Worm (Caenorhabditis elegans) whole organism, L4 larva: ENCODE data around the gene F48E8.3.

Experiments
- F10B5.3 ChIP-seq: sonication (generic microtip); optimal IDR thresholded peaks from 2 replicates; lab custom pipeline; 2016; ENCODE audit warnings: mild to moderate bottlenecking, missing genetic modification characterization, missing compliant biosample characterization
- Y48G9A.11 ChIP-seq: fragments of 200-800 bp; sonication (Bioruptor generic); IDR thresholded peaks from 2 replicates; pipeline ENCODE4 v1.3.6; 2022; ENCODE audit warnings: missing genetic modification reagents, missing genetic modification characterization, missing compliant biosample characterization
- Y75B8A.6 ChIP-seq: fragments of 200-800 bp; sonication (Bioruptor generic); IDR thresholded peaks from 2 replicates; pipeline ENCODE4 v1.3.6; 2022; ENCODE audit warnings: missing genetic modification reagents, missing genetic modification characterization, missing compliant biosample characterization
- ZK546.5 ChIP-seq, 2 experiments: sonication (generic microtip); optimal IDR thresholded peaks; 2 replicates each; lab custom pipeline; 2017; ENCODE audit warnings: missing biosample characterization in 2 of 2, missing genetic modification characterization in 2 of 2
- aha-1 ChIP-seq: fragments of 150-350 bp; peaks from one replicate; lab custom pipeline; 2014; ENCODE audit warnings: missing biosample characterization, missing genetic modification characterization
- aly-2 ChIP-seq: sonication (generic microtip); optimal IDR thresholded peaks from 2 replicates; lab custom pipeline; 2018; ENCODE audit warnings: missing biosample characterization, missing genetic modification characterization
- ama-1 ChIP-seq: fragments of 150-350 bp; optimal IDR thresholded peaks from 2 replicates; lab custom pipeline; 2014; ENCODE audit warnings: inconsistent platforms, mixed read lengths
- arid-1 ChIP-seq: fragments of 200-800 bp; sonication (Bioruptor generic); conservative IDR thresholded peaks from 2 replicates; pipeline ENCODE4 v1.3.6; 2022; ENCODE audit warnings: missing genetic modification reagents, missing genetic modification characterization, missing compliant biosample characterization
- ceh-28 ChIP-seq: fragments of 150-350 bp; optimal IDR thresholded peaks from 2 replicates; lab custom pipeline; 2014; ENCODE audit warnings: missing biosample characterization, missing genetic modification reagents, missing genetic modification characterization
- ceh-44 ChIP-seq: fragments of 200-800 bp; sonication (Bioruptor generic); IDR thresholded peaks from 2 replicates; pipeline ENCODE4 v1.3.6; 2022; ENCODE audit warnings: missing genetic modification reagents, missing genetic modification characterization, missing compliant biosample characterization
- ces-1 ChIP-seq: fragments of 150-350 bp; sonication (generic microtip); optimal IDR thresholded peaks from 4 replicates; lab custom pipeline; 2014; ENCODE audit warnings: missing biosample characterization, missing genetic modification reagents, missing genetic modification characterization
- cey-2 ChIP-seq: sonication (generic microtip); optimal IDR thresholded peaks from 3 replicates; lab custom pipeline; 2017; ENCODE audit warnings: missing genetic modification characterization, mild to moderate bottlenecking, missing compliant biosample characterization, antibody characterized with exemption, borderline replicate concordance; ENCODE audit not compliant: insufficient read depth
- daf-16 ChIP-seq, 3 experiments: sonication (generic microtip); optimal IDR thresholded peaks; 2 replicates each; lab custom pipeline; 2016 to 2017; ENCODE audit warnings: missing genetic modification characterization in 3 of 3, missing genetic modification reagents in 3 of 3, mild to moderate bottlenecking in 2 of 3, missing compliant biosample characterization in 2 of 3, missing biosample characterization in 1 of 3, moderate library complexity in 1 of 3
- daf-19 ChIP-seq: fragments of 200-800 bp; sonication (Bioruptor generic); conservative IDR thresholded peaks from 2 replicates; pipeline ENCODE4 v1.3.6; 2022; ENCODE audit warnings: missing genetic modification characterization, missing compliant biosample characterization
- dpl-1 ChIP-seq: fragments of 150-350 bp; optimal IDR thresholded peaks from 2 replicates; lab custom pipeline; 2014; ENCODE audit warnings: missing biosample characterization, missing genetic modification reagents, missing genetic modification characterization
- duxl-1 ChIP-seq: sonication (generic microtip); optimal IDR thresholded peaks from 2 replicates; lab custom pipeline; 2016; ENCODE audit warnings: mild to moderate bottlenecking, missing genetic modification characterization, moderate library complexity, missing compliant biosample characterization; ENCODE audit not compliant: poor library complexity
- egl-43 ChIP-seq: fragments of 200-800 bp; sonication (Bioruptor generic); IDR thresholded peaks from 2 replicates; pipeline ENCODE4 v1.3.6; 2022; ENCODE audit warnings: missing genetic modification reagents, missing genetic modification characterization, missing compliant biosample characterization
- fkh-10 ChIP-seq: fragments of 150-350 bp; optimal IDR thresholded peaks from 2 replicates; lab custom pipeline; 2014; ENCODE audit warnings: missing biosample characterization, missing genetic modification reagents, missing genetic modification characterization
- lim-7 ChIP-seq: fragments of 200-800 bp; sonication (Bioruptor generic); IDR thresholded peaks from 2 replicates; pipeline ENCODE4 v1.3.6; 2022; ENCODE audit warnings: missing genetic modification characterization, missing compliant biosample characterization
- lin-1 ChIP-seq: fragments of 200-800 bp; sonication (Bioruptor generic); IDR thresholded peaks from 2 replicates; pipeline ENCODE4 v1.3.6; 2022; ENCODE audit warnings: missing genetic modification reagents, missing genetic modification characterization, missing compliant biosample characterization
- lin-29 ChIP-seq: fragments of 200-800 bp; sonication (Bioruptor generic); IDR thresholded peaks from 2 replicates; pipeline ENCODE4 v1.3.6; 2022; ENCODE audit warnings: missing genetic modification reagents, missing genetic modification characterization, missing compliant biosample characterization
- madf-5 ChIP-seq, 2 experiments: fragments of 200-800 bp; sonication (Bioruptor generic); IDR thresholded peaks; 2 replicates each; pipeline ENCODE4 v1.3.6; 2022; ENCODE audit warnings: missing compliant biosample characterization in 2 of 2, missing genetic modification characterization in 2 of 2
- mep-1 ChIP-seq: fragments of 150-350 bp; sonication (generic microtip); optimal IDR thresholded peaks from 3 replicates; lab custom pipeline; 2014; ENCODE audit warnings: missing biosample characterization, missing genetic modification characterization
- mxl-2 ChIP-seq: fragments of 200-800 bp; sonication (Bioruptor generic); conservative IDR thresholded peaks from 2 replicates; pipeline ENCODE4 v1.3.6; 2022; ENCODE audit warnings: missing genetic modification reagents, missing genetic modification characterization, missing compliant biosample characterization
- nhr-28 ChIP-seq: fragments of 150-350 bp; optimal IDR thresholded peaks from 2 replicates; lab custom pipeline; 2014; ENCODE audit warnings: missing biosample characterization, missing genetic modification characterization
- nhr-41 ChIP-seq: fragments of 200-800 bp; sonication (Bioruptor generic); IDR thresholded peaks from 2 replicates; pipeline ENCODE4 v1.3.6; 2022; ENCODE audit warnings: missing genetic modification reagents, missing genetic modification characterization, missing compliant biosample characterization
- nhr-6 ChIP-seq: fragments of 150-350 bp; optimal IDR thresholded peaks from 2 replicates; lab custom pipeline; 2014; ENCODE audit warnings: missing biosample characterization, missing genetic modification characterization
- nhr-76 ChIP-seq: fragments of 150-350 bp; optimal IDR thresholded peaks from 2 replicates; lab custom pipeline; 2014; ENCODE audit warnings: missing biosample characterization, missing genetic modification characterization
- nhr-77 ChIP-seq: fragments of 150-350 bp; optimal IDR thresholded peaks from 2 replicates; lab custom pipeline; 2014; ENCODE audit warnings: missing biosample characterization, missing genetic modification characterization
- pha-4 ChIP-seq, 2 experiments: fragments of 150-350 bp in 1 of 2; fragments of 200-800 bp in 1 of 2; sonication (Bioruptor generic) in 1 of 2; IDR thresholded peaks in 1 of 2; optimal IDR thresholded peaks in 1 of 2; 2 replicates each; pipeline versions ENCODE4 v1.3.6 to Lab custom; 2014 to 2022; ENCODE audit warnings: missing genetic modification characterization in 2 of 2, missing genetic modification reagents in 2 of 2, missing biosample characterization in 1 of 2, missing compliant biosample characterization in 1 of 2
- php-3 ChIP-seq: fragments of 200-800 bp; sonication (Bioruptor generic); IDR thresholded peaks from 2 replicates; pipeline ENCODE4 v1.3.6; 2022; ENCODE audit warnings: missing genetic modification reagents, missing genetic modification characterization, missing compliant biosample characterization
- pqm-1 ChIP-seq: sonication (generic microtip); optimal IDR thresholded peaks from 2 replicates; lab custom pipeline; 2017; ENCODE audit warnings: missing biosample characterization, missing genetic modification characterization
- set-16 ChIP-seq: fragments of 200-800 bp; sonication (Bioruptor generic); IDR thresholded peaks from 2 replicates; pipeline ENCODE4 v1.3.6; 2022; ENCODE audit warnings: missing genetic modification reagents, missing genetic modification characterization, missing compliant biosample characterization
- snpc-1.2 ChIP-seq: fragments of 200-800 bp; sonication (Bioruptor generic); IDR thresholded peaks from 2 replicates; pipeline ENCODE4 v1.3.6; 2022; ENCODE audit warnings: missing genetic modification reagents, missing genetic modification characterization, missing compliant biosample characterization
- tra-1 ChIP-seq: fragments of 200-800 bp; sonication (Bioruptor generic); IDR thresholded peaks from 2 replicates; pipeline ENCODE4 v1.3.6; 2022; ENCODE audit warnings: missing genetic modification reagents, missing genetic modification characterization, missing compliant biosample characterization
- unc-130 ChIP-seq: sonication (generic microtip); optimal IDR thresholded peaks from 2 replicates; lab custom pipeline; 2016; ENCODE audit warnings: missing genetic modification reagents, missing genetic modification characterization, missing compliant biosample characterization
- unc-62 ChIP-seq, 3 experiments: fragments of 150-350 bp in 1 of 3; sonication (generic microtip); optimal IDR thresholded peaks in 2 of 3; peaks in 1 of 3; 1 replicate in 1 of 3; 2 replicates in 2 of 3; lab custom pipeline; 2014 to 2017; ENCODE audit warnings: missing biosample characterization in 3 of 3, missing genetic modification characterization in 3 of 3, missing genetic modification reagents in 3 of 3, missing genotype in 1 of 3
- zag-1 ChIP-seq: fragments of 150-350 bp; optimal IDR thresholded peaks from 2 replicates; lab custom pipeline; 2014; ENCODE audit warnings: missing biosample characterization, missing genetic modification characterization
- zfp-3 ChIP-seq: fragments of 200-800 bp; sonication (Bioruptor generic); conservative IDR thresholded peaks from 2 replicates; pipeline ENCODE4 v1.3.6; 2022; ENCODE audit warnings: missing genetic modification reagents, missing genetic modification characterization, missing compliant biosample characterization
- zip-2 ChIP-seq: fragments of 150-350 bp; optimal IDR thresholded peaks from 2 replicates; lab custom pipeline; 2014; ENCODE audit warnings: missing biosample characterization, missing genetic modification characterization
- ztf-11 ChIP-seq: fragments of 150-350 bp; optimal IDR thresholded peaks from 2 replicates; lab custom pipeline; 2014; ENCODE audit warnings: missing biosample characterization, missing genetic modification characterization

Gene F48E8.3

DNA sequence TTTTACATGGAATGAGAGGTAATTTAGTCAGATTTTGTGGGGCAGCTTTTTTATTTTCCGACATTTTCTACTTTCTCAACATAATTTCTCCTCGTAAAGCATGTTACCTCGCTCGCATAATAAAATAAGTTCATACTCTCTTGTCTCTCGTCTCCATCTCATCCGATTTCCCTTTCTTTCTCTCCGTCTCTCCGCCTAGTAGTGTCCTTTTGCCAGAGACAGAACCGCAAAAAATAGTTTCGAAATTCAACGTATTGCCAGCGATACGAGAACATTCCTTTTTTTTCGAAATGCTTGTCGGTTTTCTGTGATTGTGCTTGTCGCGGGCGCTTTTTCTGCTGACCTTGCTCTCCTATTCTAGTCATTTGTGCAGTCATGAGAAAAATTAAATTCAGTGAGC lies 43.0 kb downstream of the F48E8.3 start (continued):
- no peak for TF ChIP-seq daf-16 (GFP tag; optimal IDR thresholded peaks at IDR 0.05; lab: Kevin White, UChicago)
- peak; percentile 34 for TF ChIP-seq daf-16 (tag; optimal IDR thresholded peaks at IDR 0.05; lab: Kevin White, UChicago)
- peak; percentile 20 for TF ChIP-seq mep-1 (tag; lab: Kevin White, UChicago)
- peak; percentile 43 for TF ChIP-seq ces-1 (GFP tag; lab: Kevin White, UChicago)
- TF ChIP-seq nhr-6 (tag; lab: Kevin White, UChicago) = peak; percentile 35
- TF ChIP-seq, all 104 proteins: peak for 27

DNA sequence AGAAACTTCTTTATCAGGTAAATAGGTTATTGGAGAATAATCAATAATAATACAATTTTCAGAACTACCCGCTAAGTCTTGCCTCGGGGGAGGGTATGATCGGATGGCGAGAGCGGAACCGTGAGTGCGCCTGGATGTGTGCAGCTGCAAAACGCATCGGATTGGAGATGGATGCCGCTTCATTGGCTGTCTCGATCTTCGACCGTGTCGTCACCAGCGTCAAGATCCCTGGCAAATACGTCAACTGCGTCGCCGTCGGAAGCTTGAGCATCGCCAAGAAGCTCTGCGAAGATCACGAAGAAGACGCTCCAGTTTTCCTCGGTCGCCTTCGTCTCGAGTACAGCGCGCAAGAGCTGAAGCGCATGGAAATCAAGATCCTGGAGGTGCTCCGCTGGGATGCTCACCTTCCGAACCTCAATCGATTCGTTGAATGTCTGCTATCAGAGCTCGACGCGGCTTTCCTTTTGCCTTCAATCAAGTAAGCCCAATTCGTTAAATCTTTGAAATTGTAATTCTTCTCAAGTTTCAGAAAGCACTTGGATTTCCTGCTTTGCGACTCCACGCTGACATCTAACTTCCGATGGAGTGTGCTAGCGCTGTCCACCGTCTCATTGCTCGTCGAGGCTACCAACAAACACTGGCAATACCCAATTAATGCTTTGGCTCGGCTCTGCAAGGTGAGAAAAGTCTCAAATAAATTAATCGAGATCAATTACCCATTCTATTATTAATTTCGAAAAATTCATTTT lies 43.7 kb downstream of the F48E8.3 start:
- TF ChIP-seq daf-16 (GFP tag; optimal IDR thresholded peaks at IDR 0.05; lab: Kevin White, UChicago) (no peak), daf-16 (tag; optimal IDR thresholded peaks at IDR 0.05; lab: Kevin White, UChicago) (peak; percentile 9), php-3 (GFP tag; lab: Robert Waterston, UW) (peak; percentile 19; the same call in 1 of the 2 replicates), ztf-11 (tag; lab: Kevin White, UChicago) (no peak), unc-62 (GFP tag; optimal IDR thresholded peaks at IDR 0.05 in 1 of 2; lab: Kevin White, UChicago) (peak in 1 of 2 experiments; percentile 88), unc-62 (tag; optimal IDR thresholded peaks at IDR 0.05; lab: Kevin White, UChicago) (no peak), aly-2 (tag; lab: Kevin White, UChicago) (no peak), duxl-1 (tag; lab: Kevin White, UChicago) (peak; percentile 24), egl-43 (GFP tag; lab: Robert Waterston, UW) (0 out of 2 replicates have a peak, but pooled peaks have one; percentile 17), set-16 (GFP tag; lab: Robert Waterston, UW) (peak; percentile 89), daf-19 (GFP tag; lab: Robert Waterston, UW) (peak; percentile 41; the same call in 1 of the 2 replicates), cey-2 (tag; lab: Kevin White, UChicago) (no peak), pha-4 (GFP tag; IDR thresholded peaks at IDR 0.05; lab: Robert Waterston, UW) (0 out of 2 replicates have a peak, but pooled peaks have one; percentile 6), pha-4 (tag; optimal IDR thresholded peaks at IDR 0.05; lab: Kevin White, UChicago) (no peak), nhr-76 (tag; lab: Kevin White, UChicago) (no peak)

DNA sequence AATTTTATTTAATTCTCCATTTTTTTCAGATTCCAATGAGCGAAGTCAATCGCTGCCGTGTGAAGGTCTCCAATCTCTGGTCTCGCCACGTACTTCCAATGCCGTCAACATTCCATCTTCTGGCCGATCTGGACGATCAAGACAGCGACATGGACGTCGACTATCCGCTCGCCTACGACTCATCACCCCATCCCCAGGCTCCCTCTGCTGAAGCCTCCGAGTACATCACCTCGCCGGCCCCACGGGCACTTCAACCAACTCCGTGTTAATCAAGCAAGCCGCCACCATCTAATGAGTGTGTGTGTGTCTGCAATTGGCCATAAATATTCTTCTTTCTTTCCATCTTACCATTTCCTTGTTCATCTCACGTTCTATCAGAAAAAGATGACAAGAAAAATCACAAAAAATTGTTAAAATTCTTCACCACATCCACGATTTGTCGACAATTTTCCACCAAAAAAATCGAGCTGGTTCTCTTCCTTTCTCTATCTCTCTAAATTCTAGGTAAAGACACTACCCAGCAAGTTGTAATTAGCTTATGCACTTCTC lies 44.4 kb downstream of the F48E8.3 start:
- TF ChIP-seq ztf-11 (tag; lab: Kevin White, UChicago) (no peak), arid-1 (GFP tag; lab: Robert Waterston, UW) (no peak), pqm-1 (no peak), F10B5.3 (tag; lab: Kevin White, UChicago) (no peak), Y48G9A.11 (no peak), zip-2 (no peak), zag-1 (tag; lab: Kevin White, UChicago) (no peak), nhr-41 (no peak), unc-130 (no peak), madf-5 (GFP tag; IDR thresholded peaks at IDR 0.05; lab: Robert Waterston, UW) (no peak), ama-1 (lab: Kevin White, UChicago) (no peak), mxl-2 (GFP tag; lab: Robert Waterston, UW) (no peak), nhr-77 (tag; lab: Kevin White, UChicago) (peak; percentile 54), unc-62 (GFP tag; optimal IDR thresholded peaks at IDR 0.05 in 1 of 2; lab: Kevin White, UChicago) (no peak), unc-62 (tag; optimal IDR thresholded peaks at IDR 0.05; lab: Kevin White, UChicago) (no peak), snpc-1.2 (GFP tag; lab: Robert Waterston, UW) (no peak), ZK546.5 (tag; optimal IDR thresholded peaks at IDR 0.05; lab: Kevin White, UChicago) (no peak), nhr-6 (tag; lab: Kevin White, UChicago) (no peak), lim-7 (GFP tag; lab: Robert Waterston, UW) (0 out of 2 replicates have a peak, but pooled peaks have one; percentile 51), pha-4 (GFP tag; IDR thresholded peaks at IDR 0.05; lab: Robert Waterston, UW) (peak; percentile 7; the same call in 1 of the 2 replicates), pha-4 (tag; optimal IDR thresholded peaks at IDR 0.05; lab: Kevin White, UChicago) (no peak), lin-1 (GFP tag; lab: Robert Waterston, UW) (no peak), dpl-1 (GFP tag; lab: Kevin White, UChicago) (no peak), daf-16 (GFP tag; optimal IDR thresholded peaks at IDR 0.05; lab: Kevin White, UChicago) (no peak), daf-16 (tag; optimal IDR thresholded peaks at IDR 0.05; lab: Kevin White, UChicago) (no peak), fkh-10 (GFP tag; lab: Kevin White, UChicago) (no peak), nhr-76 (tag; lab: Kevin White, UChicago) (no peak), zfp-3 (GFP tag; lab: Robert Waterston, UW) (peak; percentile 29), lin-29 (0 out of 2 replicates have a peak, but pooled peaks have one; percentile 7), Y75B8A.6 (GFP tag; lab: Robert Waterston, UW) (no peak), egl-43 (GFP tag; lab: Robert Waterston, UW) (peak; percentile 35; the same call in 1 of the 2 replicates), aha-1 (tag; lab: Kevin White, UChicago) (peak; percentile 88), ceh-28 (no peak), ceh-44 (GFP tag; lab: Robert Waterston, UW) (no peak), tra-1 (no peak), nhr-28 (tag; lab: Kevin White, UChicago) (no peak)
